Worm (Caenorhabditis elegans) whole organism, young adult: ENCODE results near the gene irld-47.

ENCODE experiments used
- B0336.3 ChIP-seq: fragments of 200-800 bp; sonication (Bioruptor generic); IDR thresholded peaks from 2 replicates; pipeline ENCODE4 v1.3.6; 2022; ENCODE audit warnings: missing genetic modification characterization, missing compliant biosample characterization
- C17E4.6 ChIP-seq: fragments of 200-800 bp; sonication (Bioruptor generic); IDR thresholded peaks from 2 replicates; pipeline ENCODE4 v1.3.6; 2022; ENCODE audit warnings: missing genetic modification reagents, missing genetic modification characterization, missing compliant biosample characterization
- D2030.7 ChIP-seq: fragments of 200-800 bp; sonication (Bioruptor generic); IDR thresholded peaks from 2 replicates; pipeline ENCODE4 v1.3.6; 2022; ENCODE audit warnings: missing genetic modification reagents, missing genetic modification characterization, missing compliant biosample characterization
- F39B2.1 ChIP-seq: fragments of 200-800 bp; sonication (Bioruptor generic); IDR thresholded peaks from 2 replicates; pipeline ENCODE4 v1.3.6; 2022; ENCODE audit warnings: missing genetic modification reagents, missing genetic modification characterization, missing compliant biosample characterization
- F49E8.2 ChIP-seq: sonication (generic microtip); optimal IDR thresholded peaks from 3 replicates; lab custom pipeline; 2017; ENCODE audit warnings: missing genetic modification characterization, mild to moderate bottlenecking, missing compliant biosample characterization, antibody characterized with exemption, moderate library complexity; ENCODE audit not compliant: insufficient read depth
- F57C9.4 ChIP-seq: sonication (generic microtip); optimal IDR thresholded peaks from 2 replicates; lab custom pipeline; 2017; ENCODE audit warnings: mild to moderate bottlenecking, missing genetic modification characterization, missing compliant biosample characterization
- T07F8.4 ChIP-seq: sonication (generic microtip); optimal IDR thresholded peaks from 2 replicates; lab custom pipeline; 2016; ENCODE audit warnings: mild to moderate bottlenecking, missing genetic modification characterization, moderate library complexity, missing compliant biosample characterization
- Y53F4B.3 ChIP-seq: fragments of 200-800 bp; sonication (Bioruptor generic); IDR thresholded peaks from 2 replicates; pipeline ENCODE4 v1.3.6; 2022; ENCODE audit warnings: missing genetic modification reagents, missing genetic modification characterization, missing compliant biosample characterization
- Y53G8AR.9 ChIP-seq: fragments of 200-800 bp; sonication (Bioruptor generic); conservative IDR thresholded peaks from 2 replicates; pipeline ENCODE4 v1.3.6; 2022; ENCODE audit warnings: missing genetic modification reagents, missing genetic modification characterization, missing compliant biosample characterization
- Y67H2A.10 ChIP-seq: fragments of 200-800 bp; sonication (Bioruptor generic); conservative IDR thresholded peaks from 2 replicates; pipeline ENCODE4 v1.3.6; 2022; ENCODE audit warnings: missing genetic modification reagents, missing genetic modification characterization, missing compliant biosample characterization
- Y79H2A.3 ChIP-seq: fragments of 200-800 bp; sonication (Bioruptor generic); conservative IDR thresholded peaks from 2 replicates; pipeline ENCODE4 v1.3.6; 2022; ENCODE audit warnings: missing genetic modification reagents, missing genetic modification characterization, missing compliant biosample characterization
- ZK185.1 ChIP-seq: sonication (generic microtip); optimal IDR thresholded peaks from 2 replicates; lab custom pipeline; 2016; ENCODE audit warnings: mild to moderate bottlenecking, missing genetic modification characterization, missing compliant biosample characterization; ENCODE audit not compliant: poor library complexity, severe bottlenecking
- akir-1 ChIP-seq: fragments of 200-800 bp; sonication (Bioruptor generic); optimal IDR thresholded peaks from 2 replicates; lab custom pipeline; 2018; ENCODE audit warnings: mild to moderate bottlenecking, missing genetic modification characterization, moderate library complexity, missing compliant biosample characterization
- aptf-3 ChIP-seq: fragments of 200-800 bp; sonication (Bioruptor generic); IDR thresholded peaks from 2 replicates; pipeline ENCODE4 v1.3.6; 2022; ENCODE audit warnings: missing genetic modification characterization, missing compliant biosample characterization
- athp-1 ChIP-seq: sonication (generic microtip); optimal IDR thresholded peaks from 2 replicates; lab custom pipeline; 2017; ENCODE audit warnings: mild to moderate bottlenecking, missing genetic modification characterization, missing compliant biosample characterization
- attf-3 ChIP-seq: fragments of 200-800 bp; sonication (Bioruptor generic); conservative IDR thresholded peaks from 2 replicates; pipeline ENCODE4 v1.3.6; 2022; ENCODE audit warnings: missing genetic modification reagents, missing genetic modification characterization, missing compliant biosample characterization
- ccch-3 ChIP-seq: fragments of 200-800 bp; sonication (Bioruptor generic); optimal IDR thresholded peaks from 2 replicates; lab custom pipeline; 2018; ENCODE audit warnings: mild to moderate bottlenecking, missing genetic modification characterization, missing compliant biosample characterization
- cebp-1 ChIP-seq, 2 experiments: fragments of 200-800 bp in 1 of 2; sonication (Bioruptor generic) in 1 of 2; sonication (generic microtip) in 1 of 2; IDR thresholded peaks in 1 of 2; optimal IDR thresholded peaks in 1 of 2; 2 replicates each; pipeline versions ENCODE4 v1.3.6 to Lab custom; 2017 to 2022; ENCODE audit warnings: missing compliant biosample characterization in 2 of 2, missing genetic modification characterization in 2 of 2, mild to moderate bottlenecking in 1 of 2, missing genetic modification reagents in 1 of 2, moderate library complexity in 1 of 2
- ceh-27 ChIP-seq: fragments of 200-800 bp; sonication (Bioruptor generic); optimal IDR thresholded peaks from 2 replicates; lab custom pipeline; 2018; ENCODE audit warnings: mild to moderate bottlenecking, missing genetic modification characterization, moderate library complexity, missing compliant biosample characterization
- ceh-40 ChIP-seq: fragments of 200-800 bp; sonication (Bioruptor generic); IDR thresholded peaks from 2 replicates; pipeline ENCODE4 v1.3.6; 2022; ENCODE audit warnings: missing genetic modification characterization, missing compliant biosample characterization
- ceh-79 ChIP-seq: sonication (generic microtip); optimal IDR thresholded peaks from 2 replicates; lab custom pipeline; 2017; ENCODE audit warnings: mild to moderate bottlenecking, missing genetic modification characterization, missing compliant biosample characterization
- die-1 ChIP-seq: sonication (generic microtip); optimal IDR thresholded peaks from 2 replicates; lab custom pipeline; 2016; ENCODE audit warnings: missing genotype, mild to moderate bottlenecking, missing genetic modification characterization, missing compliant biosample characterization
- egl-44 ChIP-seq: fragments of 200-800 bp; sonication (Bioruptor generic); IDR thresholded peaks from 2 replicates; pipeline ENCODE4 v1.3.6; 2022; ENCODE audit warnings: missing genetic modification reagents, missing genetic modification characterization, missing compliant biosample characterization
- egrh-3 ChIP-seq: fragments of 200-800 bp; sonication (Bioruptor generic); IDR thresholded peaks from 2 replicates; pipeline ENCODE4 v1.3.6; 2022; ENCODE audit warnings: missing genetic modification reagents, missing genetic modification characterization, missing compliant biosample characterization
- ets-4 ChIP-seq: fragments of 200-800 bp; sonication (Bioruptor generic); optimal IDR thresholded peaks from 2 replicates; lab custom pipeline; 2018; ENCODE audit warnings: mild to moderate bottlenecking, missing genetic modification characterization, missing compliant biosample characterization
- him-1 ChIP-seq: sonication (generic microtip); optimal IDR thresholded peaks from 2 replicates; lab custom pipeline; 2016; ENCODE audit warnings: missing genotype, missing genetic modification reagents, missing genetic modification characterization, missing compliant biosample characterization
- hmg-1.2 ChIP-seq: fragments of 200-800 bp; sonication (Bioruptor generic); IDR thresholded peaks from 2 replicates; pipeline ENCODE4 v1.3.6; 2022; ENCODE audit warnings: missing genetic modification reagents, missing genetic modification characterization, missing compliant biosample characterization
- hsf-1 ChIP-seq: fragments of 200-800 bp; sonication (Bioruptor generic); IDR thresholded peaks from 2 replicates; pipeline ENCODE4 v1.3.6; 2022; ENCODE audit warnings: missing genetic modification reagents, missing genetic modification characterization, missing compliant biosample characterization
- let-607 ChIP-seq, 2 experiments: fragments of 200-800 bp in 1 of 2; sonication (Bioruptor generic) in 1 of 2; sonication (generic microtip) in 1 of 2; optimal IDR thresholded peaks; 2 replicates each; lab custom pipeline; 2016 to 2018; ENCODE audit warnings: mild to moderate bottlenecking in 2 of 2, missing compliant biosample characterization in 2 of 2, missing genetic modification characterization in 2 of 2, moderate library complexity in 2 of 2, missing genotype in 1 of 2
- lin-54 ChIP-seq: fragments of 200-800 bp; sonication (Bioruptor generic); optimal IDR thresholded peaks from 2 replicates; lab custom pipeline; 2018; ENCODE audit warnings: mild to moderate bottlenecking, missing genetic modification characterization, missing compliant biosample characterization
- lsl-1 ChIP-seq: fragments of 200-800 bp; sonication (Bioruptor generic); optimal IDR thresholded peaks from 2 replicates; lab custom pipeline; 2018; ENCODE audit warnings: mild to moderate bottlenecking, missing genetic modification characterization, moderate library complexity, missing compliant biosample characterization
- lsy-27 ChIP-seq: sonication (generic microtip); optimal IDR thresholded peaks from 2 replicates; lab custom pipeline; 2017; ENCODE audit warnings: missing genetic modification characterization, mild to moderate bottlenecking, missing compliant biosample characterization, antibody characterized with exemption, missing genotype, borderline replicate concordance; ENCODE audit not compliant: insufficient read depth
- mcd-1 ChIP-seq: fragments of 200-800 bp; sonication (Bioruptor generic); IDR thresholded peaks from 2 replicates; pipeline ENCODE4 v1.3.6; 2022; ENCODE audit warnings: missing genetic modification reagents, missing genetic modification characterization, missing compliant biosample characterization
- mel-28 ChIP-seq: sonication (generic microtip); optimal IDR thresholded peaks from 2 replicates; lab custom pipeline; 2016; ENCODE audit warnings: borderline replicate concordance, mild to moderate bottlenecking, missing genetic modification characterization, missing compliant biosample characterization
- mxl-1 ChIP-seq: sonication (generic microtip); optimal IDR thresholded peaks from 2 replicates; lab custom pipeline; 2016; ENCODE audit warnings: missing genetic modification characterization, missing compliant biosample characterization
- nfya-1 ChIP-seq: sonication (generic microtip); optimal IDR thresholded peaks from 2 replicates; lab custom pipeline; 2017; ENCODE audit warnings: antibody characterized with exemption, missing compliant biosample characterization, missing genetic modification characterization, borderline replicate concordance; ENCODE audit not compliant: insufficient read depth
- repo-1 ChIP-seq: sonication (generic microtip); optimal IDR thresholded peaks from 2 replicates; lab custom pipeline; 2017; ENCODE audit warnings: mild to moderate bottlenecking, missing genetic modification characterization, missing compliant biosample characterization
- rpc-1 ChIP-seq, 2 experiments: fragments of 150-350 bp in 1 of 2; sonication (generic microtip) in 1 of 2; optimal IDR thresholded peaks; 2 replicates each; lab custom pipeline; 2014 to 2018; ENCODE audit warnings: missing biosample characterization in 1 of 2, missing genetic modification characterization in 1 of 2, missing genetic modification reagents in 1 of 2, missing genotype in 1 of 2
- sdz-38 ChIP-seq: sonication (generic microtip); optimal IDR thresholded peaks from 2 replicates; lab custom pipeline; 2016; ENCODE audit warnings: missing genotype, missing genetic modification characterization, missing compliant biosample characterization
- sea-2 ChIP-seq: fragments of 200-800 bp; sonication (Bioruptor generic); IDR thresholded peaks from 2 replicates; pipeline ENCODE4 v1.3.6; 2022; ENCODE audit warnings: missing genetic modification characterization, missing compliant biosample characterization
- ztf-18 ChIP-seq: sonication (generic microtip); optimal IDR thresholded peaks from 2 replicates; lab custom pipeline; 2016; ENCODE audit warnings: missing genotype, mild to moderate bottlenecking, missing genetic modification characterization, missing compliant biosample characterization
- ztf-22 ChIP-seq: fragments of 200-800 bp; sonication (Bioruptor generic); optimal IDR thresholded peaks from 2 replicates; lab custom pipeline; 2018; ENCODE audit warnings: mild to moderate bottlenecking, missing genetic modification characterization, moderate library complexity, missing compliant biosample characterization
- ztf-6 ChIP-seq: fragments of 200-800 bp; sonication (Bioruptor generic); IDR thresholded peaks from 2 replicates; pipeline ENCODE4 v1.3.6; 2022; ENCODE audit warnings: missing genetic modification reagents, missing genetic modification characterization, missing compliant biosample characterization

Gene irld-47

ce11 chrII:7864207-7864606, 41.9 kb upstream of the irld-47 start, which contains the start of gene ostb-1:
Gene ostb-1, plus strand, starts transcription at chrII:7864507.
- peak; percentile 22; the same call in 1 of the 2 replicates for TF ChIP-seq attf-3 (GFP tag; lab: Robert Waterston, UW)
- no peak for TF ChIP-seq aptf-3 (GFP tag; lab: Robert Waterston, UW)
- TF ChIP-seq let-607 (tag; optimal IDR thresholded peaks at IDR 0.05; lab: Kevin White, UChicago), result peak; percentile 63 to 72
- no peak for TF ChIP-seq ceh-40 (GFP tag; lab: Robert Waterston, UW)
- TF ChIP-seq, all 124 proteins: peak for 2

ce11 chrII:7863480-7864125, 41.2 kb upstream of the irld-47 start:
- TF ChIP-seq Y79H2A.3 (GFP tag; lab: Robert Waterston, UW) (0 out of 2 replicates have a peak, but pooled peaks have one; percentile 25), ceh-79 (tag; lab: Kevin White, UChicago) (no peak), lsy-27 (tag; lab: Kevin White, UChicago) (no peak), aptf-3 (GFP tag; lab: Robert Waterston, UW) (no peak), Y67H2A.10 (0 out of 2 replicates have a peak, but pooled peaks have one; percentile 11), ccch-3 (GFP tag; lab: Kevin White, UChicago) (no peak), repo-1 (tag; lab: Kevin White, UChicago) (no peak), ZK185.1 (tag; lab: Kevin White, UChicago) (no peak), ztf-18 (tag; lab: Kevin White, UChicago) (no peak), mcd-1 (GFP tag; lab: Robert Waterston, UW) (peak; percentile 39), F39B2.1 (no peak), C17E4.6 (GFP tag; lab: Robert Waterston, UW) (0 out of 2 replicates have a peak, but pooled peaks have one; percentile 40), die-1 (peak; percentile 9), egrh-3 (peak; percentile 79; the same call in 1 of the 2 replicates), B0336.3 (GFP tag; lab: Robert Waterston, UW) (peak; percentile 50), ztf-22 (no peak), F57C9.4 (tag; lab: Kevin White, UChicago) (no peak), T07F8.4 (no peak), Y53G8AR.9 (GFP tag; lab: Robert Waterston, UW) (0 out of 2 replicates have a peak, but pooled peaks have one; percentile 58), F49E8.2 (no peak), ets-4 (no peak), athp-1 (tag; lab: Kevin White, UChicago) (peak; percentile 25), rpc-1 (optimal IDR thresholded peaks at IDR 0.05; lab: Kevin White, UChicago) (no peak), rpc-1 (tag; optimal IDR thresholded peaks at IDR 0.05; lab: Kevin White, UChicago) (no peak), sdz-38 (no peak), ztf-6 (GFP tag; lab: Robert Waterston, UW) (no peak), lin-54 (GFP tag; lab: Kevin White, UChicago) (peak; percentile 75), mxl-1 (tag; lab: Kevin White, UChicago) (no peak), egl-44 (no peak), cebp-1 (GFP tag; IDR thresholded peaks at IDR 0.05; lab: Robert Waterston, UW) (no peak), cebp-1 (tag; optimal IDR thresholded peaks at IDR 0.05; lab: Kevin White, UChicago) (peak; percentile 8), Y53F4B.3 (no peak), akir-1 (GFP tag; lab: Kevin White, UChicago) (no peak), ceh-27 (GFP tag; lab: Kevin White, UChicago) (no peak), nfya-1 (tag; lab: Kevin White, UChicago) (no peak), hsf-1 (peak; percentile 59), sea-2 (GFP tag; lab: Robert Waterston, UW) (no peak), hmg-1.2 (GFP tag; lab: Robert Waterston, UW) (0 out of 2 replicates have a peak, but pooled peaks have one; percentile 17), mel-28 (tag; lab: Kevin White, UChicago) (no peak), him-1 (tag; lab: Kevin White, UChicago) (peak; percentile 41), lsl-1 (peak; percentile 13), D2030.7 (GFP tag; lab: Robert Waterston, UW) (0 out of 2 replicates have a peak, but pooled peaks have one; percentile 34)
